Fruit fly (Drosophila melanogaster) whole organism, prepupa: ENCODE measurements around the gene CG2983.

Source experiments
- CG11294 ChIP-seq: fragments of 200-800 bp; sonication (Bioruptor generic); IDR thresholded peaks from 2 replicates; pipeline ENCODE4 v1.3.6; 2022; ENCODE audit warnings: missing biosample characterization, missing genetic modification characterization
- Ets21C ChIP-seq: fragments of 200-800 bp; sonication (Bioruptor generic); optimal IDR thresholded peaks from 3 replicates; lab custom pipeline; 2016; ENCODE audit warnings: missing biosample characterization, missing genetic modification characterization
- Lpt ChIP-seq: fragments of 200-800 bp; sonication (Bioruptor generic); optimal IDR thresholded peaks from 3 replicates; lab custom pipeline; 2016; ENCODE audit warnings: missing biosample characterization, missing genetic modification characterization

DNA sequence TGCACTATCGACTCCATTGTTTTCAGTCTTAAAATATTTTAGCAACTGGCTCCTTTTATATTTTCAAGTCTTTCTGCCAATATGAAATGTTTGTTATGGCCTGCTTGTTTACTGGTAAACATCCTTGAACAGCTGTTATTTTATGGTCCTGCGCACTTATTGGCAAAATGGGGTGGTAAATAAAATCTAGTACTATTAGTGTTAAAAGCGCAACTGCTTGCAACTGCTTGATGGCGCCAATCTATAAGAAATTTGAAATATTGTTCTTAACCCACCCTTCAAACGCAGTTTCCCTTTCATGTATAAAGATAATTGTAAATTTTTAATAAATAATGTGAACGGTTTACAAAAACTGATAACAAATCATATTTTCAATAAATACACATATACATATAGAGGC is 31.8 kb upstream of the CG2983 start, which contains the start of gene G6P:
- TF ChIP-seq CG11294 (GFP tag; lab: Robert Waterston, UW) (no peak), Lpt (GFP tag; lab: Kevin White, UChicago) (no peak), Ets21C (GFP tag; lab: Kevin White, UChicago) (no peak)
